Fruit fly (Drosophila melanogaster): ENCODE measurements around the gene Nup133.

dm6 chr3R:22732995-22733394, 42.6 kb downstream of the Nup133 start:
- TF ChIP-seq HLH3B (GFP tag; IDR thresholded peaks at IDR 0.05) (no peak), ap (GFP tag; IDR thresholded peaks at IDR 0.05) (no peak), odd (GFP tag; optimal IDR thresholded peaks at IDR 0.05) (no peak), dati (GFP tag; IDR thresholded peaks at IDR 0.05) (no peak), CG14710 (tag; optimal IDR thresholded peaks at IDR 0.05) (no peak), crol (GFP tag; IDR thresholded peaks at IDR 0.05) (no peak), cad (GFP tag; optimal IDR thresholded peaks at IDR 0.05) (no peak), CG9876 (GFP tag; optimal IDR thresholded peaks at IDR 0.05) (no peak), mirr (GFP tag; optimal IDR thresholded peaks at IDR 0.05) (no peak), Hr39 (optimal IDR thresholded peaks at IDR 0.05) (no peak), onecut (GFP tag; IDR thresholded peaks at IDR 0.05) (no peak), CG12942 (GFP tag; optimal IDR thresholded peaks at IDR 0.05) (no peak), CG17385 (GFP tag; optimal IDR thresholded peaks at IDR 0.05) (no peak)
